Fruit fly (Drosophila melanogaster): ENCODE data around the gene CG10561.

Gene CG10561

dm6 chr2L:19135955-19136677 lies 21.9 kb downstream of the CG10561 start (continued):
- TF ChIP-seq CG43689 (GFP tag; IDR thresholded peaks at IDR 0.05) (no peak), Trl (optimal IDR thresholded peaks at IDR 0.05) (peak in 1 of 2 experiments; percentile 44), Trl (GFP tag; optimal IDR thresholded peaks at IDR 0.05) (no peak), her (GFP tag; optimal IDR thresholded peaks at IDR 0.05) (no peak), kah (GFP tag; optimal IDR thresholded peaks at IDR 0.05) (no peak), Elba2 (GFP tag; optimal IDR thresholded peaks at IDR 0.05) (no peak), run (tag; optimal IDR thresholded peaks at IDR 0.05) (no peak), HLH54F (GFP tag; optimal IDR thresholded peaks at IDR 0.05) (no peak), CG16863 (GFP tag; optimal IDR thresholded peaks at IDR 0.05) (no peak), Ets97D (GFP tag; optimal IDR thresholded peaks at IDR 0.05) (no peak), CG1647 (GFP tag; optimal IDR thresholded peaks at IDR 0.05) (no peak), CG4707 (GFP tag; optimal IDR thresholded peaks at IDR 0.05) (peak; percentile 87), sna (GFP tag; IDR thresholded peaks at IDR 0.05; ENCODE audit: partially characterized antibody) (no peak), Doc2 (GFP tag; IDR thresholded peaks at IDR 0.05) (no peak), CG7928 (GFP tag; optimal IDR thresholded peaks at IDR 0.05) (no peak), CG34422 (GFP tag; IDR thresholded peaks at IDR 0.05) (no peak), lab (GFP tag; optimal IDR thresholded peaks at IDR 0.05) (peak; percentile 24), bowl (GFP tag; IDR thresholded peaks at IDR 0.05) (no peak), Awh (GFP tag; IDR thresholded peaks at IDR 0.05) (no peak), amos (GFP tag; IDR thresholded peaks at IDR 0.05; ENCODE audit: partially characterized antibody) (no peak), CG11456 (GFP tag; IDR thresholded peaks at IDR 0.05) (no peak), CG9797 (GFP tag; optimal IDR thresholded peaks at IDR 0.05) (no peak), CG7963 (GFP tag; IDR thresholded peaks at IDR 0.05; ENCODE audit: partially characterized antibody) (no peak), NfI (GFP tag; optimal IDR thresholded peaks at IDR 0.05) (no peak), PHDP (tag; optimal IDR thresholded peaks at IDR 0.05) (no peak), Vsx1 (GFP tag; optimal IDR thresholded peaks at IDR 0.05) (no peak), dm (GFP tag; optimal IDR thresholded peaks at IDR 0.05) (no peak), Six4 (GFP tag; optimal IDR thresholded peaks at IDR 0.05) (no peak), stwl (tag; optimal IDR thresholded peaks at IDR 0.05) (no peak), gt (GFP tag; IDR thresholded peaks at IDR 0.05) (no peak), Aef1 (GFP tag; IDR thresholded peaks at IDR 0.05) (no peak), E2f2 (GFP tag; IDR thresholded peaks at IDR 0.05) (no peak), lov (optimal IDR thresholded peaks at IDR 0.05) (no peak), lov (GFP tag; IDR thresholded peaks at IDR 0.05) (no peak), Deaf1 (tag; optimal IDR thresholded peaks at IDR 0.05) (no peak), knrl (GFP tag; IDR thresholded peaks at IDR 0.05; ENCODE audit: partially characterized antibody) (no peak), zen (tag; optimal IDR thresholded peaks at IDR 0.05) (no peak), exex (tag; optimal IDR thresholded peaks at IDR 0.05) (no peak), hb (GFP tag; IDR thresholded peaks at IDR 0.05; ENCODE audit: partially characterized antibody) (no peak), CG16779 (GFP tag; IDR thresholded peaks at IDR 0.05) (no peak), Hey (tag; optimal IDR thresholded peaks at IDR 0.05) (no peak), slbo (GFP tag; IDR thresholded peaks at IDR 0.05) (0 out of 2 replicates have a peak, but pooled peaks have one; percentile 23), CG10366 (GFP tag; IDR thresholded peaks at IDR 0.05) (no peak), fd96Cb (tag; optimal IDR thresholded peaks at IDR 0.05) (no peak), Nf-YB (GFP tag; optimal IDR thresholded peaks at IDR 0.05) (no peak), lola (GFP tag; optimal IDR thresholded peaks at IDR 0.05) (peak in 1 of 3 experiments; percentile 12), stc (GFP tag; IDR thresholded peaks at IDR 0.05) (no peak), rib (GFP tag; IDR thresholded peaks at IDR 0.05) (0 out of 2 replicates have a peak, but pooled peaks have one; percentile 19), CG12769 (tag; optimal IDR thresholded peaks at IDR 0.05) (no peak), chif (GFP tag; optimal IDR thresholded peaks at IDR 0.05) (peak in 1 of 2 experiments; percentile 6)

All from whole organism, embryonic.